Worm (Caenorhabditis elegans) whole organism, L1 larva: Measurements from ENCODE around the gene clec-6.

Experiments used
- C04F5.9 ChIP-seq: sonication (generic microtip); optimal IDR thresholded peaks from 2 replicates; lab custom pipeline; 2016; ENCODE audit warnings: missing genetic modification characterization, missing compliant biosample characterization
- C16A3.4 ChIP-seq: fragments of 150-350 bp; optimal IDR thresholded peaks from 2 replicates; lab custom pipeline; 2014; ENCODE audit warnings: missing biosample characterization, missing genetic modification characterization
- F16B12.6 ChIP-seq: fragments of 150-350 bp; optimal IDR thresholded peaks from 2 replicates; lab custom pipeline; 2014; ENCODE audit warnings: missing biosample characterization, missing genetic modification characterization
- aha-1 ChIP-seq: fragments of 150-350 bp; optimal IDR thresholded peaks from 2 replicates; lab custom pipeline; 2014; ENCODE audit warnings: missing biosample characterization, missing genetic modification characterization
- alr-1 ChIP-seq: fragments of 200-800 bp; sonication (Bioruptor generic); optimal IDR thresholded peaks from 2 replicates; lab custom pipeline; 2018; ENCODE audit warnings: borderline replicate concordance, mild to moderate bottlenecking, missing genetic modification characterization, missing compliant biosample characterization
- ceh-90 ChIP-seq: sonication (generic microtip); optimal IDR thresholded peaks from 2 replicates; lab custom pipeline; 2016; ENCODE audit warnings: missing genetic modification characterization, missing compliant biosample characterization
- dpl-1 ChIP-seq, 3 experiments: fragments of 150-350 bp in 2 of 3; sonication (generic microtip) in 1 of 3; optimal IDR thresholded peaks; 2 replicates each; lab custom pipeline; 2014 to 2017; ENCODE audit warnings: missing biosample characterization in 3 of 3, missing genetic modification characterization in 3 of 3, missing genetic modification reagents in 3 of 3
- dsc-1 ChIP-seq: sonication (generic microtip); optimal IDR thresholded peaks from 2 replicates; lab custom pipeline; 2016; ENCODE audit warnings: mild to moderate bottlenecking, missing genetic modification characterization, missing compliant biosample characterization
- efl-1 ChIP-seq, 4 experiments: fragments of 150-350 bp; optimal IDR thresholded peaks in 3 of 4; peaks in 1 of 4; 1 replicate in 1 of 4; 2 replicates in 3 of 4; lab custom pipeline; 2014; ENCODE audit warnings: missing biosample characterization in 2 of 4, missing genetic modification characterization in 2 of 4, missing genetic modification reagents in 2 of 4
- efl-3 ChIP-seq: fragments of 200-800 bp; sonication (Bioruptor generic); optimal IDR thresholded peaks from 2 replicates; lab custom pipeline; 2018; ENCODE audit warnings: mild to moderate bottlenecking, missing genetic modification characterization, missing compliant biosample characterization
- ets-5 ChIP-seq: fragments of 200-800 bp; sonication (Bioruptor generic); IDR thresholded peaks from 2 replicates; pipeline ENCODE4 v1.3.6; 2022; ENCODE audit warnings: missing genetic modification characterization, missing compliant biosample characterization
- fkh-4 ChIP-seq: sonication (generic microtip); optimal IDR thresholded peaks from 2 replicates; lab custom pipeline; 2016; ENCODE audit warnings: missing compliant biosample characterization, missing genetic modification characterization, borderline replicate concordance
- hpl-2 ChIP-seq: fragments of 150-350 bp; optimal IDR thresholded peaks from 2 replicates; lab custom pipeline; 2014; ENCODE audit warnings: missing biosample characterization, missing genetic modification reagents, missing genetic modification characterization
- irx-1 ChIP-seq: sonication (generic microtip); optimal IDR thresholded peaks from 2 replicates; lab custom pipeline; 2016; ENCODE audit warnings: missing genetic modification characterization, missing compliant biosample characterization
- isw-1 ChIP-seq: fragments of 200-800 bp; sonication (Bioruptor generic); IDR thresholded peaks from 2 replicates; pipeline ENCODE4 v1.3.6; 2022; ENCODE audit warnings: missing genetic modification characterization, missing compliant biosample characterization
- lin-15B ChIP-seq: fragments of 150-350 bp; sonication (generic microtip); optimal IDR thresholded peaks from 3 replicates; lab custom pipeline; 2014; ENCODE audit warnings: missing biosample characterization, missing genetic modification characterization
- lin-39 ChIP-seq: fragments of 150-350 bp; optimal IDR thresholded peaks from 2 replicates; lab custom pipeline; 2014; ENCODE audit warnings: missing biosample characterization, missing genetic modification reagents, missing genetic modification characterization
- lir-3 ChIP-seq: sonication (generic microtip); optimal IDR thresholded peaks from 2 replicates; lab custom pipeline; 2016; ENCODE audit warnings: mild to moderate bottlenecking, missing genetic modification characterization, moderate library complexity, missing compliant biosample characterization; ENCODE audit not compliant: poor library complexity
- lsy-2 ChIP-seq, 2 experiments: fragments of 150-350 bp; optimal IDR thresholded peaks; 2 replicates each; lab custom pipeline; 2014; ENCODE audit warnings: missing biosample characterization in 2 of 2, missing genetic modification characterization in 2 of 2
- nhr-20 ChIP-seq: sonication (generic microtip); optimal IDR thresholded peaks from 2 replicates; lab custom pipeline; 2016; ENCODE audit warnings: mild to moderate bottlenecking, missing genetic modification characterization, missing compliant biosample characterization
- nhr-237 ChIP-seq: fragments of 150-350 bp; optimal IDR thresholded peaks from 2 replicates; lab custom pipeline; 2014; ENCODE audit warnings: missing biosample characterization, missing genetic modification characterization
- nhr-28 ChIP-seq: fragments of 150-350 bp; optimal IDR thresholded peaks from 2 replicates; lab custom pipeline; 2014; ENCODE audit warnings: missing biosample characterization, missing genetic modification characterization
- nhr-47 ChIP-seq: sonication (generic microtip); optimal IDR thresholded peaks from 2 replicates; lab custom pipeline; 2016; ENCODE audit warnings: mild to moderate bottlenecking, missing genetic modification characterization, moderate library complexity, missing compliant biosample characterization
- nhr-71 ChIP-seq: sonication (generic microtip); optimal IDR thresholded peaks from 2 replicates; lab custom pipeline; 2016; ENCODE audit warnings: mild to moderate bottlenecking, missing genetic modification characterization, moderate library complexity, missing compliant biosample characterization
- nhr-84 ChIP-seq: sonication (generic microtip); optimal IDR thresholded peaks from 2 replicates; lab custom pipeline; 2017; ENCODE audit warnings: missing biosample characterization, missing genetic modification characterization
- nhr-90 ChIP-seq: sonication (generic microtip); optimal IDR thresholded peaks from 2 replicates; lab custom pipeline; 2016; ENCODE audit warnings: mild to moderate bottlenecking, missing genetic modification characterization, missing compliant biosample characterization; ENCODE audit not compliant: poor library complexity
- rnt-1 ChIP-seq: sonication (generic microtip); optimal IDR thresholded peaks from 2 replicates; lab custom pipeline; 2016; ENCODE audit warnings: mild to moderate bottlenecking, missing genetic modification characterization, moderate library complexity, missing compliant biosample characterization
- snpc-4 ChIP-seq: fragments of 150-350 bp; optimal IDR thresholded peaks from 2 replicates; lab custom pipeline; 2014; ENCODE audit warnings: missing biosample characterization, missing genetic modification characterization
- snu-23 ChIP-seq: sonication (generic microtip); optimal IDR thresholded peaks from 2 replicates; lab custom pipeline; 2016; ENCODE audit warnings: missing genetic modification characterization, missing compliant biosample characterization
- tbx-2 ChIP-seq: sonication (generic microtip); optimal IDR thresholded peaks from 2 replicates; lab custom pipeline; 2016; ENCODE audit warnings: missing genetic modification characterization, missing compliant biosample characterization
- unc-30 ChIP-seq: sonication (generic microtip); optimal IDR thresholded peaks from 2 replicates; lab custom pipeline; 2017; ENCODE audit warnings: missing biosample characterization, missing genetic modification characterization
- zag-1 ChIP-seq: fragments of 150-350 bp; optimal IDR thresholded peaks from 2 replicates; lab custom pipeline; 2014; ENCODE audit warnings: missing biosample characterization, missing genetic modification characterization
- zip-4 ChIP-seq: fragments of 200-800 bp; sonication (Bioruptor generic); optimal IDR thresholded peaks from 2 replicates; lab custom pipeline; 2018; ENCODE audit warnings: mild to moderate bottlenecking, missing genetic modification characterization, moderate library complexity, missing compliant biosample characterization
- ztf-11 ChIP-seq, 2 experiments: sonication (generic microtip); optimal IDR thresholded peaks; 2 replicates each; lab custom pipeline; 2016 to 2017; ENCODE audit warnings: missing genetic modification characterization in 2 of 2, missing biosample characterization in 1 of 2, missing compliant biosample characterization in 1 of 2

clec-6 gene

ce11 chrIII:4861744-4862401 is 25.4 kb downstream of the clec-6 start, which contains the start of the genes C35D10.10 and C35D10.5:
Gene C35D10.10 (minus strand): TSS chrIII:4861794.
Gene C35D10.5 (plus strand): TSS chrIII:4862351.
- TF ChIP-seq nhr-90 (tag; lab: Kevin White, UChicago): peak; percentile 48
- peak; percentile 12 for TF ChIP-seq nhr-20 (tag; lab: Kevin White, UChicago)
- peak; percentile 34 for TF ChIP-seq nhr-71 (tag; lab: Kevin White, UChicago)
- no peak for TF ChIP-seq efl-1 (optimal IDR thresholded peaks at IDR 0.05; lab: Kevin White, UChicago)
- peak in 1 of 2 experiments; percentile 27 for TF ChIP-seq efl-1 (GFP tag; optimal IDR thresholded peaks at IDR 0.05 in 1 of 2; lab: Kevin White, UChicago)
- no peak for TF ChIP-seq ets-5 (GFP tag; lab: Robert Waterston, UW)
- TF ChIP-seq zip-4 (GFP tag; lab: Kevin White, UChicago): no peak
- TF ChIP-seq rnt-1 (tag; lab: Kevin White, UChicago): peak; percentile 8
- peak; percentile 33 for TF ChIP-seq irx-1 (tag; lab: Kevin White, UChicago)
- peak; percentile 4 for TF ChIP-seq snu-23 (GFP tag; lab: Kevin White, UChicago)
- no peak for TF ChIP-seq F16B12.6 (tag; lab: Kevin White, UChicago)
- peak in 1 of 2 experiments; percentile 35 for TF ChIP-seq lsy-2 (tag; optimal IDR thresholded peaks at IDR 0.05; lab: Kevin White, UChicago)
- peak; percentile 81 for TF ChIP-seq ceh-90 (tag; lab: Kevin White, UChicago)
- TF ChIP-seq ztf-11 (tag; optimal IDR thresholded peaks at IDR 0.05; lab: Kevin White, UChicago): peak in 1 of 2 experiments; percentile 39
- TF ChIP-seq nhr-28 (tag; lab: Kevin White, UChicago): no peak
- TF ChIP-seq hpl-2 (GFP tag; lab: Kevin White, UChicago): no peak
- TF ChIP-seq snpc-4 (tag; lab: Kevin White, UChicago): no peak
- no peak for TF ChIP-seq fkh-4
- peak in 2 of 3 experiments; percentile 4 to 17 for TF ChIP-seq dpl-1 (GFP tag; optimal IDR thresholded peaks at IDR 0.05; lab: Kevin White, UChicago)
- TF ChIP-seq isw-1 (GFP tag; lab: Robert Waterston, UW): no peak
- TF ChIP-seq nhr-47 (tag; lab: Kevin White, UChicago): peak; percentile 42
- TF ChIP-seq C16A3.4: no peak
- TF ChIP-seq lin-15B: no peak
- TF ChIP-seq lir-3 (tag; lab: Kevin White, UChicago): peak; percentile 62
- peak; percentile 20 for TF ChIP-seq tbx-2 (tag; lab: Kevin White, UChicago)
- TF ChIP-seq dsc-1: peak; percentile 7
- TF ChIP-seq efl-3 (GFP tag; lab: Kevin White, UChicago): no peak

ce11 chrIII:4859039-4859438 is 28.2 kb downstream of the clec-6 start, which contains the start of gene C35D10.6:
Gene C35D10.6 (plus strand): TSS chrIII:4859339.
- no peak for TF ChIP-seq C04F5.9 (tag; lab: Kevin White, UChicago)
- TF ChIP-seq nhr-71 (tag; lab: Kevin White, UChicago): no peak
- TF ChIP-seq lin-39 (tag; lab: Kevin White, UChicago): no peak
- no peak for TF ChIP-seq unc-30
- no peak for TF ChIP-seq nhr-237 (tag; lab: Kevin White, UChicago)
- TF ChIP-seq nhr-84 (tag; lab: Kevin White, UChicago): no peak
- no peak for TF ChIP-seq efl-1 (optimal IDR thresholded peaks at IDR 0.05; lab: Kevin White, UChicago)
- peak in 1 of 2 experiments; percentile 76 for TF ChIP-seq efl-1 (GFP tag; optimal IDR thresholded peaks at IDR 0.05 in 1 of 2; lab: Kevin White, UChicago)

ce11 chrIII:4856992-4857391 is 30.3 kb downstream of the clec-6 start:
- TF ChIP-seq unc-30: no peak

ce11 chrIII:4856109-4856508 is 31.1 kb downstream of the clec-6 start, which contains the start of gene C35D10.7:
Gene C35D10.7 (plus strand): TSS chrIII:4856193.
- TF ChIP-seq ets-5 (GFP tag; lab: Robert Waterston, UW): no peak
- TF ChIP-seq F16B12.6 (tag; lab: Kevin White, UChicago): no peak
- TF ChIP-seq aha-1 (tag; lab: Kevin White, UChicago): no peak
- TF ChIP-seq nhr-71 (tag; lab: Kevin White, UChicago): no peak
- TF ChIP-seq zag-1 (tag; lab: Kevin White, UChicago): no peak
- TF ChIP-seq alr-1 (tag; lab: Kevin White, UChicago): no peak
- no peak for TF ChIP-seq unc-30
